Worm (Caenorhabditis elegans) whole organism, L4 larva: Measurements from ENCODE around the gene rom-2.

Experiments used
- D1046.2 ChIP-seq: fragments of 200-800 bp; sonication (Bioruptor generic); IDR thresholded peaks from 2 replicates; pipeline ENCODE4 v1.3.6; 2022; ENCODE audit warnings: missing genetic modification characterization, missing compliant biosample characterization
- F10B5.3 ChIP-seq: sonication (generic microtip); optimal IDR thresholded peaks from 2 replicates; lab custom pipeline; 2016; ENCODE audit warnings: mild to moderate bottlenecking, missing genetic modification characterization, missing compliant biosample characterization
- F49E8.2 ChIP-seq: sonication (generic microtip); optimal IDR thresholded peaks from 2 replicates; lab custom pipeline; 2016; ENCODE audit warnings: missing compliant biosample characterization, mild to moderate bottlenecking, missing genetic modification characterization, borderline replicate concordance
- R02D3.7 ChIP-seq: fragments of 150-350 bp; sonication (generic microtip); optimal IDR thresholded peaks from 3 replicates; lab custom pipeline; 2014; ENCODE audit warnings: missing biosample characterization, missing genetic modification characterization
- T26A8.4 ChIP-seq: fragments of 200-800 bp; sonication (Bioruptor generic); IDR thresholded peaks from 2 replicates; pipeline ENCODE4 v1.3.6; 2022; ENCODE audit warnings: missing genetic modification characterization, missing compliant biosample characterization
- Y105C5A.15 ChIP-seq: fragments of 200-800 bp; sonication (Bioruptor generic); IDR thresholded peaks from 2 replicates; pipeline ENCODE4 v1.3.6; 2022; ENCODE audit warnings: missing genetic modification characterization, missing compliant biosample characterization
- Y75B8A.6 ChIP-seq: fragments of 200-800 bp; sonication (Bioruptor generic); IDR thresholded peaks from 2 replicates; pipeline ENCODE4 v1.3.6; 2022; ENCODE audit warnings: missing genetic modification reagents, missing genetic modification characterization, missing compliant biosample characterization
- ama-1 ChIP-seq: fragments of 150-350 bp; optimal IDR thresholded peaks from 2 replicates; lab custom pipeline; 2014; ENCODE audit warnings: inconsistent platforms, mixed read lengths
- attf-4 ChIP-seq: sonication (generic microtip); optimal IDR thresholded peaks from 3 replicates; lab custom pipeline; 2017; ENCODE audit warnings: missing biosample characterization, missing genetic modification characterization
- ceh-44 ChIP-seq: fragments of 200-800 bp; sonication (Bioruptor generic); IDR thresholded peaks from 2 replicates; pipeline ENCODE4 v1.3.6; 2022; ENCODE audit warnings: missing genetic modification reagents, missing genetic modification characterization, missing compliant biosample characterization
- ceh-62 ChIP-seq: sonication (generic microtip); optimal IDR thresholded peaks from 2 replicates; lab custom pipeline; 2017; ENCODE audit warnings: missing biosample characterization, missing genetic modification characterization
- daf-16 ChIP-seq, 3 experiments: sonication (generic microtip); optimal IDR thresholded peaks; 2 replicates each; lab custom pipeline; 2016 to 2017; ENCODE audit warnings: missing genetic modification characterization in 3 of 3, missing genetic modification reagents in 3 of 3, mild to moderate bottlenecking in 2 of 3, missing compliant biosample characterization in 2 of 3, missing biosample characterization in 1 of 3, moderate library complexity in 1 of 3
- daf-8 ChIP-seq: fragments of 200-800 bp; sonication (Bioruptor generic); IDR thresholded peaks from 2 replicates; pipeline ENCODE4 v1.3.6; 2022; ENCODE audit warnings: missing genetic modification characterization, missing compliant biosample characterization
- dmd-6 ChIP-seq: fragments of 200-800 bp; sonication (Bioruptor generic); IDR thresholded peaks from 2 replicates; pipeline ENCODE4 v1.3.6; 2022; ENCODE audit warnings: missing genetic modification reagents, missing genetic modification characterization, missing compliant biosample characterization
- dmd-8 ChIP-seq: fragments of 200-800 bp; sonication (Bioruptor generic); IDR thresholded peaks from 2 replicates; pipeline ENCODE4 v1.3.6; 2022; ENCODE audit warnings: missing genetic modification characterization, missing compliant biosample characterization
- duxl-1 ChIP-seq: sonication (generic microtip); optimal IDR thresholded peaks from 2 replicates; lab custom pipeline; 2016; ENCODE audit warnings: mild to moderate bottlenecking, missing genetic modification characterization, moderate library complexity, missing compliant biosample characterization; ENCODE audit not compliant: poor library complexity
- dve-1 ChIP-seq: sonication (generic microtip); optimal IDR thresholded peaks from 2 replicates; lab custom pipeline; 2017; ENCODE audit warnings: antibody characterized with exemption, mild to moderate bottlenecking, missing genetic modification characterization, missing compliant biosample characterization; ENCODE audit not compliant: insufficient read depth
- egl-27 ChIP-seq: sonication (generic microtip); optimal IDR thresholded peaks from 3 replicates; lab custom pipeline; 2017; ENCODE audit warnings: missing biosample characterization, missing genetic modification reagents, missing genetic modification characterization
- fos-1 ChIP-seq: fragments of 150-350 bp; optimal IDR thresholded peaks from 2 replicates; lab custom pipeline; 2014; ENCODE audit warnings: missing biosample characterization, missing genetic modification characterization
- gei-8 ChIP-seq: fragments of 200-800 bp; sonication (Bioruptor generic); optimal IDR thresholded peaks from 2 replicates; lab custom pipeline; 2018; ENCODE audit warnings: mild to moderate bottlenecking, missing genetic modification characterization, missing compliant biosample characterization
- hlh-30 ChIP-seq: sonication (generic microtip); optimal IDR thresholded peaks from 2 replicates; lab custom pipeline; 2017; ENCODE audit warnings: antibody characterized with exemption, mild to moderate bottlenecking, missing genetic modification characterization, missing compliant biosample characterization; ENCODE audit not compliant: insufficient read depth
- lin-38 ChIP-seq: fragments of 200-800 bp; sonication (Bioruptor generic); IDR thresholded peaks from 2 replicates; pipeline ENCODE4 v1.3.6; 2022; ENCODE audit warnings: missing genetic modification reagents, missing genetic modification characterization, missing compliant biosample characterization
- lin-39 ChIP-seq: fragments of 150-350 bp; optimal IDR thresholded peaks from 2 replicates; lab custom pipeline; 2014; ENCODE audit warnings: missing biosample characterization, missing genetic modification reagents, missing genetic modification characterization
- lsy-2 ChIP-seq, 2 experiments: fragments of 150-350 bp in 1 of 2; sonication (generic microtip) in 1 of 2; optimal IDR thresholded peaks; 2 replicates each; lab custom pipeline; 2014 to 2017; ENCODE audit warnings: missing biosample characterization in 2 of 2, missing genetic modification characterization in 2 of 2
- madf-5 ChIP-seq, 2 experiments: fragments of 200-800 bp; sonication (Bioruptor generic); IDR thresholded peaks; 2 replicates each; pipeline ENCODE4 v1.3.6; 2022; ENCODE audit warnings: missing compliant biosample characterization in 2 of 2, missing genetic modification characterization in 2 of 2
- madf-9 ChIP-seq: fragments of 200-800 bp; sonication (Bioruptor generic); conservative IDR thresholded peaks from 2 replicates; pipeline ENCODE4 v1.3.6; 2022; ENCODE audit warnings: missing genetic modification reagents, missing genetic modification characterization, missing compliant biosample characterization
- nhr-10 ChIP-seq: fragments of 150-350 bp; optimal IDR thresholded peaks from 2 replicates; lab custom pipeline; 2014; ENCODE audit warnings: missing biosample characterization, missing genetic modification characterization
- nhr-111 ChIP-seq: fragments of 200-800 bp; sonication (Bioruptor generic); optimal IDR thresholded peaks from 2 replicates; lab custom pipeline; 2018; ENCODE audit warnings: mild to moderate bottlenecking, missing genetic modification characterization, missing compliant biosample characterization
- nhr-41 ChIP-seq: fragments of 200-800 bp; sonication (Bioruptor generic); IDR thresholded peaks from 2 replicates; pipeline ENCODE4 v1.3.6; 2022; ENCODE audit warnings: missing genetic modification reagents, missing genetic modification characterization, missing compliant biosample characterization
- nhr-42 ChIP-seq: fragments of 200-800 bp; sonication (Bioruptor generic); IDR thresholded peaks from 2 replicates; pipeline ENCODE4 v1.3.6; 2022; ENCODE audit warnings: missing genetic modification characterization, missing compliant biosample characterization
- nhr-48 ChIP-seq: sonication (generic microtip); optimal IDR thresholded peaks from 2 replicates; lab custom pipeline; 2016; ENCODE audit warnings: mild to moderate bottlenecking, missing genetic modification characterization, missing compliant biosample characterization
- nhr-6 ChIP-seq: fragments of 150-350 bp; optimal IDR thresholded peaks from 2 replicates; lab custom pipeline; 2014; ENCODE audit warnings: missing biosample characterization, missing genetic modification characterization
- nhr-77 ChIP-seq: fragments of 150-350 bp; optimal IDR thresholded peaks from 2 replicates; lab custom pipeline; 2014; ENCODE audit warnings: missing biosample characterization, missing genetic modification characterization
- pha-4 ChIP-seq, 2 experiments: fragments of 150-350 bp in 1 of 2; fragments of 200-800 bp in 1 of 2; sonication (Bioruptor generic) in 1 of 2; IDR thresholded peaks in 1 of 2; optimal IDR thresholded peaks in 1 of 2; 2 replicates each; pipeline versions ENCODE4 v1.3.6 to Lab custom; 2014 to 2022; ENCODE audit warnings: missing genetic modification characterization in 2 of 2, missing genetic modification reagents in 2 of 2, missing biosample characterization in 1 of 2, missing compliant biosample characterization in 1 of 2
- saeg-2 ChIP-seq: fragments of 200-800 bp; sonication (Bioruptor generic); IDR thresholded peaks from 2 replicates; pipeline ENCODE4 v1.3.6; 2022; ENCODE audit warnings: missing genetic modification reagents, missing genetic modification characterization, missing compliant biosample characterization
- snpc-1.2 ChIP-seq: fragments of 200-800 bp; sonication (Bioruptor generic); IDR thresholded peaks from 2 replicates; pipeline ENCODE4 v1.3.6; 2022; ENCODE audit warnings: missing genetic modification reagents, missing genetic modification characterization, missing compliant biosample characterization
- tag-97 ChIP-seq: fragments of 200-800 bp; sonication (Bioruptor generic); IDR thresholded peaks from 2 replicates; pipeline ENCODE4 v1.3.6; 2022; ENCODE audit warnings: missing genetic modification characterization, missing compliant biosample characterization
- unc-39 ChIP-seq: sonication (generic microtip); optimal IDR thresholded peaks from 2 replicates; lab custom pipeline; 2017; ENCODE audit warnings: missing biosample characterization, missing genetic modification characterization
- unc-62 ChIP-seq, 3 experiments: fragments of 150-350 bp in 1 of 3; sonication (generic microtip); optimal IDR thresholded peaks in 2 of 3; peaks in 1 of 3; 1 replicate in 1 of 3; 2 replicates in 2 of 3; lab custom pipeline; 2014 to 2017; ENCODE audit warnings: missing biosample characterization in 3 of 3, missing genetic modification characterization in 3 of 3, missing genetic modification reagents in 3 of 3, missing genotype in 1 of 3
- vab-7 ChIP-seq: fragments of 200-800 bp; sonication (Bioruptor generic); IDR thresholded peaks from 2 replicates; pipeline ENCODE4 v1.3.6; 2022; ENCODE audit warnings: missing genetic modification reagents, missing genetic modification characterization, missing compliant biosample characterization
- zfp-3 ChIP-seq: fragments of 200-800 bp; sonication (Bioruptor generic); conservative IDR thresholded peaks from 2 replicates; pipeline ENCODE4 v1.3.6; 2022; ENCODE audit warnings: missing genetic modification reagents, missing genetic modification characterization, missing compliant biosample characterization
- zip-11 ChIP-seq: fragments of 200-800 bp; sonication (Bioruptor generic); IDR thresholded peaks from 2 replicates; pipeline ENCODE4 v1.3.6; 2022; ENCODE audit warnings: missing genetic modification characterization, missing compliant biosample characterization
- ztf-11 ChIP-seq: fragments of 150-350 bp; optimal IDR thresholded peaks from 2 replicates; lab custom pipeline; 2014; ENCODE audit warnings: missing biosample characterization, missing genetic modification characterization
- ztf-7 ChIP-seq: fragments of 150-350 bp; optimal IDR thresholded peaks from 2 replicates; lab custom pipeline; 2014; ENCODE audit warnings: missing biosample characterization, missing genetic modification characterization

The rom-2 gene

DNA sequence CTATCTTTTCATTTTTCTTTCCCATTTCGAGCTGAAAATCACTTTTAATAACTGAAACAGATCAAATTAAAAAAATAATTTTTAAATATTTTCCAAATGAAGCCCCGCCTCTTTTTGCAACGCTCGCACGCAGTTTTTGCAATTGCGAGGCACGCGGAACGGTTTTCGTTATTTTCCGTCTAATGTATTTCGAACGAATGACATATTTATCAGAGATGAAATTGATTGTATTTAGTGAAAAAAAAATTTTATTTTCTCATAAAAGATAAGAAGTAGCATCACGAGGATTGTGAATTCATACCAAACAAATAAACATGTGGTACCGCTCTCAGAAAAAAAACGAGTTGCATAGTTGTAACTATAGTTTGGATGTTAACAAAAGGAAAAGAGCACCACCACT, 34.4 kb upstream of the rom-2 start, which contains the start of gene rpac-19 (continued):
- TF ChIP-seq ceh-62 (tag; lab: Kevin White, UChicago) (no peak), dmd-6 (GFP tag; lab: Robert Waterston, UW) (peak; percentile 60), nhr-41 (GFP tag; lab: Robert Waterston, UW) (no peak; the same call in 1 of the 2 replicates), madf-9 (GFP tag; lab: Robert Waterston, UW) (no peak), vab-7 (GFP tag; lab: Robert Waterston, UW) (0 out of 2 replicates have a peak, but pooled peaks have one; percentile 37), Y75B8A.6 (GFP tag; lab: Robert Waterston, UW) (no peak), R02D3.7 (tag; lab: Kevin White, UChicago) (no peak), D1046.2 (no peak), nhr-10 (tag; lab: Kevin White, UChicago) (peak; percentile 13), Y105C5A.15 (0 out of 2 replicates have a peak, but pooled peaks have one; percentile 56)
- TF ChIP-seq, all 104 proteins: peak for 52

DNA sequence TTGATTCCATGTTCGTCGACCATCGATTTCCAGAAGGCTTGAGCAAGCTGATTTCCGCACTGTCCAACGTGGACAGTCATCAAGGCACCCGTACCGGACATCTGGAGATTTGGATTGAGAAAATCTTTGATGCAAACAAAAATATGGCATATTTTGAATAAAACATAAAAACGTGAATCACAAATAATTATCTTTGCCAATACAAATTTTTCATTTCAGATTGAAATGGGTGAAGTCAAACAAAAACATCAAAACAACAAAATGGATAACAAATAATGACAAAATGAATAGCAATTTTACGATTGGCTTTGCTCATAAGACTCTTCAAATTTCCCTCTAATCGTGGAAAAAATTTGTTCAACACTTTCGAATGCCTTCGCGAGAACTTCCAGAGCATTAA, 33.6 kb upstream of the rom-2 start, which contains the start of gene tbg-1:
tbg-1 (minus strand) TSS at position 101 of the 400 bp plus-strand sequence.
- no peak for TF ChIP-seq ztf-11
- TF ChIP-seq madf-9 (GFP tag; lab: Robert Waterston, UW), result no peak
- no peak for TF ChIP-seq dve-1 (tag; lab: Kevin White, UChicago)
- TF ChIP-seq ztf-7, result no peak
- no peak for TF ChIP-seq T26A8.4 (GFP tag; lab: Robert Waterston, UW)
- no peak for TF ChIP-seq unc-39 (tag; lab: Kevin White, UChicago)

DNA sequence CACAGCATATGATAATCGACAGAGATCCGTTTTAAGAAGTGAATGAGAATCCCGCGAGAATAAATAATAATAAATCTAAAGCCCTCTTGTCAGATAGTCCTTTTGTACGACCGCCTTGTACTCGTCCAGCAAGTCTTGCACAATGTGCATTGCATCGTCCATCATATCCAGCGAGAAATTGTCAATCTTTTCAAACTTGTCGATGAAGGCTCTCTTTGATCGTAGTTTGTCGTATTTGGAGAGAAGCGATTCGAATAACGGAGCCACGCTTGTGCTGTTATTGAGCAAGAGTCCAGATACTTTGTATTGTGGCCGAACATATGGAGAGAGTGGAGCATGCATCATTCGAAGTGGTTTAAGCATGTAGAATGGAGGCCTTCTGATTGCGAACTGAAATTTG, 31.1 kb upstream of the rom-2 start:
- TF ChIP-seq snpc-1.2, result no peak
- no peak for TF ChIP-seq hlh-30 (tag; lab: Kevin White, UChicago)
- TF ChIP-seq madf-9 (GFP tag; lab: Robert Waterston, UW), result peak; percentile 31; the same call in 1 of the 2 replicates
- TF ChIP-seq tag-97 (GFP tag; lab: Robert Waterston, UW), result no peak
- no peak for TF ChIP-seq daf-16 (GFP tag; optimal IDR thresholded peaks at IDR 0.05; lab: Kevin White, UChicago)
- no peak for TF ChIP-seq daf-16 (tag; optimal IDR thresholded peaks at IDR 0.05; lab: Kevin White, UChicago)
- no peak for TF ChIP-seq zip-11
- no peak for TF ChIP-seq lin-38
- no peak for TF ChIP-seq egl-27 (tag; lab: Kevin White, UChicago)
- no peak for TF ChIP-seq ztf-11
- TF ChIP-seq nhr-42 (GFP tag; lab: Robert Waterston, UW), result no peak
- TF ChIP-seq Y75B8A.6 (GFP tag; lab: Robert Waterston, UW), result no peak
- TF ChIP-seq R02D3.7 (tag; lab: Kevin White, UChicago), result no peak
- TF ChIP-seq dmd-8 (GFP tag; lab: Robert Waterston, UW), result no peak
- 0 out of 2 replicates have a peak, but pooled peaks have one; percentile 32 for TF ChIP-seq T26A8.4 (GFP tag; lab: Robert Waterston, UW)
- no peak for TF ChIP-seq nhr-48 (tag; lab: Kevin White, UChicago)
- TF ChIP-seq nhr-6 (tag; lab: Kevin White, UChicago), result no peak
- TF ChIP-seq ceh-44 (GFP tag; lab: Robert Waterston, UW), result no peak
- no peak for TF ChIP-seq dmd-6 (GFP tag; lab: Robert Waterston, UW)
- TF ChIP-seq daf-8 (GFP tag; lab: Robert Waterston, UW), result no peak
- TF ChIP-seq nhr-77 (tag; lab: Kevin White, UChicago), result no peak
- TF ChIP-seq nhr-111 (GFP tag; lab: Kevin White, UChicago), result no peak
- TF ChIP-seq lin-39, result no peak
- no peak for TF ChIP-seq ztf-7
- TF ChIP-seq gei-8 (GFP tag; lab: Kevin White, UChicago), result no peak
- TF ChIP-seq F49E8.2 (tag; lab: Kevin White, UChicago), result no peak
- TF ChIP-seq lsy-2 (tag; optimal IDR thresholded peaks at IDR 0.05; lab: Kevin White, UChicago), result no peak
- TF ChIP-seq pha-4 (GFP tag; IDR thresholded peaks at IDR 0.05; lab: Robert Waterston, UW), result no peak
- TF ChIP-seq pha-4 (tag; optimal IDR thresholded peaks at IDR 0.05; lab: Kevin White, UChicago), result no peak
- no peak for TF ChIP-seq saeg-2 (GFP tag; lab: Robert Waterston, UW)
- peak; percentile 58 for TF ChIP-seq duxl-1 (tag; lab: Kevin White, UChicago)
- no peak for TF ChIP-seq unc-62 (GFP tag; optimal IDR thresholded peaks at IDR 0.05 in 1 of 2; lab: Kevin White, UChicago)
- no peak for TF ChIP-seq unc-62 (tag; optimal IDR thresholded peaks at IDR 0.05; lab: Kevin White, UChicago)
- TF ChIP-seq madf-5 (GFP tag; IDR thresholded peaks at IDR 0.05; lab: Robert Waterston, UW), result no peak
- TF ChIP-seq fos-1 (tag; lab: Kevin White, UChicago), result no peak
- TF ChIP-seq unc-39 (tag; lab: Kevin White, UChicago), result no peak
- TF ChIP-seq attf-4 (tag; lab: Kevin White, UChicago), result no peak
- no peak for TF ChIP-seq zfp-3
- no peak for TF ChIP-seq F10B5.3 (tag; lab: Kevin White, UChicago)
- TF ChIP-seq ama-1 (lab: Kevin White, UChicago), result peak; percentile 23
- TF ChIP-seq Y105C5A.15, result no peak
